Worm (Caenorhabditis elegans) whole organism, L1 larva: ENCODE measurements around the gene Y53F4B.39.

ENCODE experiments used
- C16A3.4 ChIP-seq: fragments of 150-350 bp; optimal IDR thresholded peaks from 2 replicates; lab custom pipeline; 2014; ENCODE audit warnings: missing biosample characterization, missing genetic modification characterization
- ceh-63 ChIP-seq: fragments of 200-800 bp; sonication (Bioruptor generic); optimal IDR thresholded peaks from 2 replicates; lab custom pipeline; 2018; ENCODE audit warnings: mild to moderate bottlenecking, missing genetic modification characterization, missing compliant biosample characterization
- ceh-88 ChIP-seq: fragments of 200-800 bp; sonication (Bioruptor generic); IDR thresholded peaks from 2 replicates; pipeline ENCODE4 v1.3.6; 2022; ENCODE audit warnings: missing genetic modification characterization, missing compliant biosample characterization
- ceh-90 ChIP-seq: sonication (generic microtip); optimal IDR thresholded peaks from 2 replicates; lab custom pipeline; 2016; ENCODE audit warnings: missing genetic modification characterization, missing compliant biosample characterization
- dpl-1 ChIP-seq, 3 experiments: fragments of 150-350 bp in 2 of 3; sonication (generic microtip) in 1 of 3; optimal IDR thresholded peaks; 2 replicates each; lab custom pipeline; 2014 to 2017; ENCODE audit warnings: missing biosample characterization in 3 of 3, missing genetic modification characterization in 3 of 3, missing genetic modification reagents in 3 of 3
- dsc-1 ChIP-seq: sonication (generic microtip); optimal IDR thresholded peaks from 2 replicates; lab custom pipeline; 2016; ENCODE audit warnings: mild to moderate bottlenecking, missing genetic modification characterization, missing compliant biosample characterization
- egl-13 ChIP-seq: sonication (generic microtip); optimal IDR thresholded peaks from 2 replicates; lab custom pipeline; 2016; ENCODE audit warnings: missing genotype, missing genetic modification reagents, missing genetic modification characterization, missing compliant biosample characterization
- elt-2 ChIP-seq: sonication (generic microtip); optimal IDR thresholded peaks from 2 replicates; lab custom pipeline; 2016; ENCODE audit warnings: missing genetic modification characterization, mild to moderate bottlenecking, inconsistent platforms, missing compliant biosample characterization, missing genetic modification reagents
- elt-3 ChIP-seq, 6 experiments: fragments of 150-350 bp in 1 of 6; sonication (generic microtip); optimal IDR thresholded peaks; 2 replicates each; lab custom pipeline; 2017 to 2018; ENCODE audit warnings: missing biosample characterization in 6 of 6, missing genetic modification characterization in 6 of 6, inconsistent platforms in 1 of 6
- ets-5 ChIP-seq: fragments of 200-800 bp; sonication (Bioruptor generic); IDR thresholded peaks from 2 replicates; pipeline ENCODE4 v1.3.6; 2022; ENCODE audit warnings: missing genetic modification characterization, missing compliant biosample characterization
- fkh-10 ChIP-seq: sonication (generic microtip); optimal IDR thresholded peaks from 2 replicates; lab custom pipeline; 2017; ENCODE audit warnings: missing biosample characterization, missing genetic modification reagents, missing genetic modification characterization
- fkh-8 ChIP-seq: sonication (generic microtip); optimal IDR thresholded peaks from 2 replicates; lab custom pipeline; 2016; ENCODE audit warnings: mild to moderate bottlenecking, missing genetic modification characterization, missing compliant biosample characterization
- fos-1 ChIP-seq: fragments of 150-350 bp; optimal IDR thresholded peaks from 2 replicates; lab custom pipeline; 2014; ENCODE audit warnings: missing biosample characterization, missing genetic modification characterization
- grh-1 ChIP-seq: fragments of 200-800 bp; sonication (Bioruptor generic); IDR thresholded peaks from 2 replicates; pipeline ENCODE4 v1.3.6; 2022; ENCODE audit warnings: missing genetic modification reagents, missing genetic modification characterization, missing compliant biosample characterization
- hlh-17 ChIP-seq: fragments of 200-800 bp; sonication (Bioruptor generic); optimal IDR thresholded peaks from 2 replicates; lab custom pipeline; 2018; ENCODE audit warnings: missing genetic modification characterization, mild to moderate bottlenecking, missing compliant biosample characterization, moderate library complexity, borderline replicate concordance
- irx-1 ChIP-seq: sonication (generic microtip); optimal IDR thresholded peaks from 2 replicates; lab custom pipeline; 2016; ENCODE audit warnings: missing genetic modification characterization, missing compliant biosample characterization
- lin-14 ChIP-seq: fragments of 200-800 bp; sonication (Bioruptor generic); optimal IDR thresholded peaks from 2 replicates; lab custom pipeline; 2018; ENCODE audit warnings: mild to moderate bottlenecking, missing genetic modification characterization, moderate library complexity, missing compliant biosample characterization
- lin-35 ChIP-seq, 2 experiments: fragments of 150-350 bp; optimal IDR thresholded peaks; 2 replicates each; lab custom pipeline; 2014; ENCODE audit warnings: missing biosample characterization in 2 of 2, missing genetic modification characterization in 2 of 2, missing genetic modification reagents in 2 of 2
- lsy-2 ChIP-seq, 2 experiments: fragments of 150-350 bp; optimal IDR thresholded peaks; 2 replicates each; lab custom pipeline; 2014; ENCODE audit warnings: missing biosample characterization in 2 of 2, missing genetic modification characterization in 2 of 2
- mdl-1 ChIP-seq, 2 experiments: fragments of 150-350 bp; optimal IDR thresholded peaks; 2 replicates each; lab custom pipeline; 2014 to 2017; ENCODE audit warnings: missing biosample characterization in 2 of 2, missing genetic modification characterization in 2 of 2, inconsistent platforms in 1 of 2
- mep-1 ChIP-seq: fragments of 150-350 bp; optimal IDR thresholded peaks from 2 replicates; lab custom pipeline; 2014; ENCODE audit warnings: missing biosample characterization, missing genetic modification characterization
- nhr-12 ChIP-seq: sonication (generic microtip); optimal IDR thresholded peaks from 2 replicates; lab custom pipeline; 2017; ENCODE audit warnings: missing biosample characterization, missing genetic modification characterization
- nhr-19 ChIP-seq: fragments of 200-800 bp; sonication (Bioruptor generic); conservative IDR thresholded peaks from 2 replicates; pipeline ENCODE4 v1.3.6; 2022; ENCODE audit warnings: missing genetic modification characterization, missing compliant biosample characterization
- nhr-20 ChIP-seq: sonication (generic microtip); optimal IDR thresholded peaks from 2 replicates; lab custom pipeline; 2016; ENCODE audit warnings: mild to moderate bottlenecking, missing genetic modification characterization, missing compliant biosample characterization
- nhr-237 ChIP-seq: fragments of 150-350 bp; optimal IDR thresholded peaks from 2 replicates; lab custom pipeline; 2014; ENCODE audit warnings: missing biosample characterization, missing genetic modification characterization
- nhr-71 ChIP-seq: sonication (generic microtip); optimal IDR thresholded peaks from 2 replicates; lab custom pipeline; 2016; ENCODE audit warnings: mild to moderate bottlenecking, missing genetic modification characterization, moderate library complexity, missing compliant biosample characterization
- nhr-76 ChIP-seq: sonication (generic microtip); optimal IDR thresholded peaks from 2 replicates; lab custom pipeline; 2017; ENCODE audit warnings: missing biosample characterization, missing genetic modification characterization
- nhr-77 ChIP-seq: fragments of 150-350 bp; optimal IDR thresholded peaks from 2 replicates; lab custom pipeline; 2014; ENCODE audit warnings: missing biosample characterization, missing genetic modification characterization
- nhr-90 ChIP-seq: sonication (generic microtip); optimal IDR thresholded peaks from 2 replicates; lab custom pipeline; 2016; ENCODE audit warnings: mild to moderate bottlenecking, missing genetic modification characterization, missing compliant biosample characterization; ENCODE audit not compliant: poor library complexity
- pag-3 ChIP-seq: sonication (generic microtip); optimal IDR thresholded peaks from 2 replicates; lab custom pipeline; 2017; ENCODE audit warnings: missing genetic modification characterization, mild to moderate bottlenecking, missing compliant biosample characterization, antibody characterized with exemption, borderline replicate concordance; ENCODE audit not compliant: insufficient read depth
- pqm-1 ChIP-seq: sonication (generic microtip); optimal IDR thresholded peaks from 3 replicates; lab custom pipeline; 2017; ENCODE audit warnings: missing biosample characterization, missing genetic modification characterization
- snpc-4 ChIP-seq: fragments of 150-350 bp; optimal IDR thresholded peaks from 2 replicates; lab custom pipeline; 2014; ENCODE audit warnings: missing biosample characterization, missing genetic modification characterization
- snu-23 ChIP-seq: sonication (generic microtip); optimal IDR thresholded peaks from 2 replicates; lab custom pipeline; 2016; ENCODE audit warnings: missing genetic modification characterization, missing compliant biosample characterization
- sox-4 ChIP-seq: sonication (generic microtip); optimal IDR thresholded peaks from 2 replicates; lab custom pipeline; 2016; ENCODE audit warnings: missing genetic modification characterization, missing compliant biosample characterization
- sup-37 ChIP-seq: fragments of 200-800 bp; sonication (Bioruptor generic); optimal IDR thresholded peaks from 2 replicates; lab custom pipeline; 2018; ENCODE audit warnings: mild to moderate bottlenecking, missing genetic modification characterization, missing compliant biosample characterization
- unc-130 ChIP-seq: fragments of 150-350 bp; optimal IDR thresholded peaks from 2 replicates; lab custom pipeline; 2017; ENCODE audit warnings: missing biosample characterization, missing genetic modification characterization, inconsistent platforms
- xbp-1 ChIP-seq: sonication (generic microtip); optimal IDR thresholded peaks from 2 replicates; lab custom pipeline; 2016; ENCODE audit warnings: missing genetic modification characterization, missing compliant biosample characterization
- ztf-4 ChIP-seq: fragments of 150-350 bp; optimal IDR thresholded peaks from 2 replicates; lab custom pipeline; 2014; ENCODE audit warnings: missing biosample characterization, missing genetic modification characterization

Y53F4B.39 gene

DNA sequence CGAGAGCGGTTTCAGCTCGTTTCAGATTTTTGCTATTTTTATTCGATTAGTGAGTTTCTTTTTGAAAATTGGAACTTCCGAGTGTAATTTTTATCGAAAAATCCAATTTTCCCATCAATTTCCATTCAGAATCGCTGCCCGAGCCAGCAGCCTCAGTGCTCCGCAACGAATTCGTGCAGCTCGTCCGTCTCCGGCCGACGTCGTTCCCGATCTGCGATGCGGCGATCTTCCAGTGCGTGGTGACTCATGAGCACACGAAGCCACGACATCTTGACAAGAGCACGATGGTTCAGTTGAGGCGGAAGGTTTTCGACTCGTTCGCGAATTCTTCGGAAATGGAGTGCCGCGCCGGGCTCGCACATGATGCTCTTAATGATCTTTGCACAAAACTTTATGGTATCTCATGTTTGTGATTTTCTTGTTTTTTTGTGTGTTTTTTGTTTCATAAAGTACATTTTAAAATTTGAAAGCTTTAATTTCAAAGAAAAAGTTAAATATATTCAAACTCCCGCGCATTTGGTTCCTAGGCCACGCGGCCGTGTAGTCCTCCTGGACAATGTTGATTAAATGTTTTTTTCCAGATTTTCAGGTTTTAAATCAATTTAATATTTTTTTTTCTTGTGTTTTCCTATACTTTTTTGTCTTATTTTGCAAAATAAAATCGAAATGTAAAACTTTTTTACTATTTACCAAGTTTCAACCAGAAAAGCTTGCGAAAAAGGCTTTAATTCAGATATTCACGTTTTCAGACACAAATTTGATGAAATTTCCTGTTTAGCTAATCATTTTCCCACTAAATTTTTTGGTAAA lies 20.7 kb upstream of the Y53F4B.39 start (continued):
- TF ChIP-seq ceh-90 (tag; lab: Kevin White, UChicago) (peak; percentile 97), grh-1 (GFP tag; lab: Robert Waterston, UW) (peak; percentile 51; the same call in 1 of the 2 replicates), nhr-19 (GFP tag; lab: Robert Waterston, UW) (peak; percentile 79), ceh-63 (GFP tag; lab: Kevin White, UChicago) (no peak), nhr-71 (tag; lab: Kevin White, UChicago) (peak; percentile 90), fkh-10 (no peak), elt-2 (tag; lab: Kevin White, UChicago) (peak; percentile 58), nhr-90 (peak; percentile 92), nhr-77 (tag; lab: Kevin White, UChicago) (peak; percentile 24), xbp-1 (tag; lab: Kevin White, UChicago) (peak; percentile 83), hlh-17 (GFP tag; lab: Kevin White, UChicago) (no peak), fos-1 (tag; lab: Kevin White, UChicago) (peak; percentile 7), pag-3 (tag; lab: Kevin White, UChicago) (no peak), mep-1 (tag; lab: Kevin White, UChicago) (peak; percentile 53), irx-1 (peak; percentile 95), pqm-1 (tag; lab: Kevin White, UChicago) (no peak), lsy-2 (tag; optimal IDR thresholded peaks at IDR 0.05; lab: Kevin White, UChicago) (peak; percentile 66 to 78), sup-37 (GFP tag; lab: Kevin White, UChicago) (peak; percentile 5), nhr-12 (tag; lab: Kevin White, UChicago) (no peak), lin-35 (GFP tag; optimal IDR thresholded peaks at IDR 0.05; lab: Kevin White, UChicago) (peak; percentile 93 to 95), dsc-1 (tag; lab: Kevin White, UChicago) (peak; percentile 92), fkh-8 (tag; lab: Kevin White, UChicago) (peak; percentile 75), nhr-20 (tag; lab: Kevin White, UChicago) (peak; percentile 84), sox-4 (tag; lab: Kevin White, UChicago) (peak; percentile 89), snu-23 (GFP tag; lab: Kevin White, UChicago) (peak; percentile 85), lin-14 (GFP tag; lab: Kevin White, UChicago) (no peak), dpl-1 (GFP tag; optimal IDR thresholded peaks at IDR 0.05; lab: Kevin White, UChicago) (peak; percentile 89 to 93 (median 93)), elt-3 (tag; optimal IDR thresholded peaks at IDR 0.05; lab: Kevin White, UChicago) (no peak), snpc-4 (tag; lab: Kevin White, UChicago) (peak; percentile 66), ceh-88 (GFP tag; lab: Robert Waterston, UW) (peak; percentile 33; the same call in 1 of the 2 replicates), ets-5 (no peak), nhr-76 (tag; lab: Kevin White, UChicago) (no peak)

DNA sequence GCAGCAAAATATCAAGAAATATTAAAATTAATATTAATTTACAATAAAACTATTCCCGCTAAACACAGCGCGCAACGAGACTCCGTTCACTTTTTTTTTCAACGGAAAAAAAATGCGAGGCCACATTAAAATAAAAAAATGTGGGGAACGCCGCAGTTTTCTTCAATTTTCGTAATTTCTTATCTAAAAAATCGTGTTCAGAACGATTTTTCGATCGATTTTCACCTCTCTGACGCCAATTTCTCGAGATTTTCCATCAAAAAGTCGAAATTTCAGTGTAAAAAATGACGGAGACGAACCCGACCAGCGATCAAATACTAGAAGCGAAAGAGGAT lies 20.1 kb upstream of the Y53F4B.39 start, which contains the start of gene Y53F4B.21:
Y53F4B.21 (plus strand) TSS at position 285 of the 335 bp plus-strand sequence.
- TF ChIP-seq C16A3.4 (tag; lab: Kevin White, UChicago) (no peak), pqm-1 (tag; lab: Kevin White, UChicago) (no peak), egl-13 (tag; lab: Kevin White, UChicago) (no peak), ztf-4 (no peak), nhr-237 (no peak), sox-4 (tag; lab: Kevin White, UChicago) (no peak), unc-130 (tag; lab: Kevin White, UChicago) (no peak), dpl-1 (GFP tag; optimal IDR thresholded peaks at IDR 0.05; lab: Kevin White, UChicago) (no peak), mdl-1 (tag; optimal IDR thresholded peaks at IDR 0.05; lab: Kevin White, UChicago) (no peak)
